Worm (Caenorhabditis elegans) whole organism, L3 larva: ENCODE data around the gene Y60A3A.8.

ENCODE experiments used
- R02D3.7 ChIP-seq: fragments of 150-350 bp; optimal IDR thresholded peaks from 2 replicates; lab custom pipeline; 2014; ENCODE audit warnings: missing biosample characterization, missing genetic modification characterization
- elt-2 ChIP-seq: sonication (generic microtip); optimal IDR thresholded peaks from 2 replicates; lab custom pipeline; 2016; ENCODE audit warnings: missing genetic modification reagents, mild to moderate bottlenecking, missing genetic modification characterization, missing compliant biosample characterization
- lin-15B ChIP-seq: fragments of 150-350 bp; optimal IDR thresholded peaks from 2 replicates; lab custom pipeline; 2014; ENCODE audit warnings: missing biosample characterization, missing genetic modification characterization
- nhr-77 ChIP-seq: fragments of 150-350 bp; optimal IDR thresholded peaks from 2 replicates; lab custom pipeline; 2014; ENCODE audit warnings: missing biosample characterization, missing genetic modification characterization
- sea-2 ChIP-seq: fragments of 150-350 bp; sonication (generic microtip); optimal IDR thresholded peaks from 4 replicates; lab custom pipeline; 2014; ENCODE audit warnings: missing biosample characterization, missing genetic modification reagents, missing genetic modification characterization

ce11 chrV:19972984-19973383, 23.2 kb downstream of the Y60A3A.8 start, which contains the start of gene srh-173:
- TF ChIP-seq R02D3.7 (tag; lab: Kevin White, UChicago) (no peak), nhr-77 (no peak), elt-2 (tag; lab: Kevin White, UChicago) (no peak), sea-2 (no peak), lin-15B (tag; lab: Kevin White, UChicago) (no peak)
